Fruit fly (Drosophila melanogaster) whole organism, prepupa: ENCODE results near the gene Or7a.

Experiments used
- CG11762 ChIP-seq: fragments of 200-800 bp; sonication (Bioruptor generic); optimal IDR thresholded peaks from 3 replicates; lab custom pipeline; 2016; ENCODE audit warnings: missing biosample characterization, missing genetic modification characterization; ENCODE audit not compliant: insufficient read depth
- esn ChIP-seq: fragments of 200-800 bp; sonication (Bioruptor generic); optimal IDR thresholded peaks from 2 replicates; lab custom pipeline; 2016; ENCODE audit warnings: missing biosample characterization, mild to moderate bottlenecking, missing genetic modification characterization, moderate library complexity

dm6 chrX:8176291-8177029 is 11.0 kb upstream of the Or7a start:
- TF ChIP-seq CG11762 (GFP tag; lab: Kevin White, UChicago) = no peak
- no peak for TF ChIP-seq esn (GFP tag; lab: Kevin White, UChicago)
